Worm (Caenorhabditis elegans): Measurements from ENCODE around the gene nstp-6.

- TF ChIP-seq zip-8 (tag; optimal IDR thresholded peaks at IDR 0.05) (peak; percentile 3), nhr-237 (tag; optimal IDR thresholded peaks at IDR 0.05) (no peak), ztf-11 (tag; optimal IDR thresholded peaks at IDR 0.05) (no peak), unc-62 (GFP tag; optimal IDR thresholded peaks at IDR 0.05) (no peak)
Observed at ce11 chrIV:3526831-3527404, 20.5 kb downstream of the nstp-6 start, which contains the start of gene M57.2.

Measured in whole organism, mixed stage, embryonic.